Worm (Caenorhabditis elegans): ENCODE results near the gene F58B4.3.

Gene F58B4.3

DNA sequence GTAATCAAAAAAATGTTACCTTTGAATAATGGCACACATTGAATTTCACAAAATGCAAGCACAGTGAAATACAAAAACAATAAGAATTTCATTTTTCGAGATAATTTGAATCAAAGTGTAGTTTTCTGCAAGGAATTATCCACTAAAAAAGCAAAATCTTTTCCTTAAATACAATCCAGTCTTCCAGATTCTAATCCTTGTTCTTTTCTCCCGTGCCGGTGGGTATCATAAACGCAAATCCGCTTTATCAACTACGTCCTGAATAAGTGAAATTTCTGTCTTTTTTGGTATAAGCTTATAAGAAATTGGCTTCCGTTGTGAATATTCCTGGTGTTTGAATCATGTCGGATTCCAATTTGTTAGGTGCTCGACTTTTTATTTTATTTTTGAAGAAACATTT, 41.5 kb upstream of the F58B4.3 start:
- TF ChIP-seq atf-7 (tag; optimal IDR thresholded peaks at IDR 0.05), result peak; percentile 3
- TF ChIP-seq Y53G8AR.9 (GFP tag; conservative IDR thresholded peaks at IDR 0.05), result peak; percentile 20; the same call in 1 of the 2 replicates
- no peak for TF ChIP-seq attf-5 (GFP tag; optimal IDR thresholded peaks at IDR 0.05)

DNA sequence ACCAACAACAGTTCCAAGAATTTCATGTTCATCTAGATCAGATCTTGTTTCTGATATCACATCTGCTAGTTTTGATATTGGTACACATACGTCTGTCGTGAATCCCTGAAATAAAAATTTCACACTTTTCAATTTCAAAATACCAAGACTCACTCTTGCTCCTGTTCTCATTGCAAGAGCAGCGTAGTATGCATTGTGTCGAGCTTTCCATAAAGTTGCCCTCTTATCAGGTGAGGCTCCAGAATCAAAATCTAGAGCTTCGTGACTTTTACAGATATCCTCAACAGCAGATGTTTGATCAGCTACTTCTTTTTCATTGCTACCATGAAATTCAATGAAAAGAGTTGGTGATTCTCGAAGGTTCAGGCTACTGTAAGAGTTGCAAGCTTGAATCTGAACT, 40.6 kb upstream of the F58B4.3 start, which contains the start of gene F32D8.11:
F32D8.11 (minus strand) TSS at position 101 of the 400 bp plus-strand sequence.
- TF ChIP-seq Y56A3A.18 (GFP tag; IDR thresholded peaks at IDR 0.05) (0 out of 2 replicates have a peak, but pooled peaks have one; percentile 6), dpff-1 (tag; optimal IDR thresholded peaks at IDR 0.05) (no peak)

DNA sequence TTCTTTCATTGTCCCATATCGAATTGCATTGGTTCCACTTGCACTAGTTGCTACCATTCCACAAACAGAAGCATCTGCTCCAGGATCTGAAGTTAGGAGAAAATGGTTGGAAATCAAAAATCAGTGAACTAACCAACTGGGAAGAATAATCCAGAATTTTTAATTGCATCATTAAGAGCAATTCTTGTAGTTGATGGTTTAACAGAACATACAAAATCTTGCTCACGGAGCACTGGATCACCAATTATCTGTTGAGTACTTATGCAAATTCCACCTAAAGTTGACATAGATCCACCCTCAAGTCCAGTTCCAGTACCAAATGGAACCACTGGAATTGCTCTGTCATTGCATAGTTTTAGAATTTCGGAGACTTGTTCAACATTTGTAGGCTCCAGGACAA, 39.8 kb upstream of the F58B4.3 start:
- TF ChIP-seq chd-7 (tag; optimal IDR thresholded peaks at IDR 0.05) (no peak), tbx-9 (tag; optimal IDR thresholded peaks at IDR 0.05; ENCODE audit: borderline replicate concordance) (no peak), somi-1 (GFP tag; optimal IDR thresholded peaks at IDR 0.05) (no peak), F57C9.4 (tag; optimal IDR thresholded peaks at IDR 0.05) (peak; percentile 12)

DNA sequence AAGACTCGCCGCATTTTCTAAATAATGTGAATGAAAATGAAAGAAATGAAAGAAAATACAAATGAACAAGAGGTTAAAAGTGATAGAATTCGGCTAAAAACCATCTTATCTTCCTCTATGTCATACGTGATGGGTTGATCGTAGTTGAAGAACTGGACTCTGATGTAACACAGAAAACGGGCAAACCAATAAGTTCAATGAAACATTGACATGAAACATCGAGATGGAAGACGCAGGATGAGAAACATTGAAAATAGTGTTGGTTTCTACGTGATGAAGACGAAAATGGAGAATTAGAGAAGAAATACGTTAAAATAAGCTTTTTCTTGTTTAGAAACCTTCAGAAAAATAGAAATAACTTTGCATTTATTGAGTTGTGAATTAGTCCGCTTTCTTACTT, 38.6 kb upstream of the F58B4.3 start, which contains the start of gene F32D8.12:
F32D8.12 (minus strand) TSS at position 48 of the 400 bp plus-strand sequence.
- TF ChIP-seq die-1 (tag; optimal IDR thresholded peaks at IDR 0.05) (no peak), bed-2 (GFP tag; IDR thresholded peaks at IDR 0.05) (no peak), D2030.7 (GFP tag; IDR thresholded peaks at IDR 0.05) (no peak), ztf-26 (tag; optimal IDR thresholded peaks at IDR 0.05) (peak; percentile 10), snpc-1.1 (tag; optimal IDR thresholded peaks at IDR 0.05; ENCODE audit: insufficient read depth) (no peak), let-607 (tag; optimal IDR thresholded peaks at IDR 0.05) (no peak), hmg-1.2 (GFP tag; IDR thresholded peaks at IDR 0.05) (peak; percentile 96), nhr-80 (tag; optimal IDR thresholded peaks at IDR 0.05) (peak; percentile 22), him-1 (tag; optimal IDR thresholded peaks at IDR 0.05) (no peak), F57C9.4 (tag; optimal IDR thresholded peaks at IDR 0.05) (no peak), B0336.3 (GFP tag; IDR thresholded peaks at IDR 0.05) (0 out of 2 replicates have a peak, but pooled peaks have one; percentile 30), K12H6.12 (tag; optimal IDR thresholded peaks at IDR 0.05) (no peak), lin-35 (GFP tag; optimal IDR thresholded peaks at IDR 0.05) (peak in 1 of 3 experiments; percentile 36), ZK185.1 (tag; optimal IDR thresholded peaks at IDR 0.05; ENCODE audit: poor library complexity, severe bottlenecking) (peak; percentile 9), tbx-9 (tag; optimal IDR thresholded peaks at IDR 0.05; ENCODE audit: borderline replicate concordance) (no peak), lin-40 (tag; optimal IDR thresholded peaks at IDR 0.05) (peak; percentile 10), cebp-1 (GFP tag; IDR thresholded peaks at IDR 0.05) (no peak), cebp-1 (tag; optimal IDR thresholded peaks at IDR 0.05) (peak; percentile 38), C17E4.6 (GFP tag; IDR thresholded peaks at IDR 0.05) (no peak), fkh-3 (tag; optimal IDR thresholded peaks at IDR 0.05) (no peak)

DNA sequence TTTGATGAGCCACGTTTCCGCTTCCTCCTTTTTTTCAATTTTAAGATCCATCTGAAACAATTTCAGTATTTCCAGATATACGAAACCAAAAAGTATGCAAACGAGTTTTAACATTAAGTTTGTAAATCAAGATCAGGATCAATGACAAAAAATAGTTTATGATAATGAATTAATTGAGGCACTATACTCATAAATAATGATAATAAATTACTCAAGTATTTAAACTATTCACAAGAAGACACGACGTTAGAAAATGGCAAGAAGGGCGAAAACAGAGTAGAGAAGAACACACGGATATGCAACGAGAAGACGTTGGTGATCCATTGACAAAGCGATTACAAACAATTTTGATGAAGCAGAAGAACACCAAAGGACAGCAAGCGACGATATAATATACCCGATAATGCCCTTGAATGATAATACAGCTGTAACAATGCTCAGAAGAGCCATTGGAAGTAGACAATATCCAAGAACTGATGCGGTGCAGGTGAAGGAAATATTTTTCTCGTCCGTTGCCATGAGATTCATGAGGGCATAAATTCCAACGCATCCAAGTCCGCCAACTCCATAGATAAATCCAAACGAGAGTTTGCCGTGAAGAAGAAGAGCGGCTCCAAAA, 36.0 kb upstream of the F58B4.3 start, which contains the start of gene F32D8.4:
F32D8.4 (minus strand) TSS at position 51 of the 619 bp plus-strand sequence.
- TF ChIP-seq nfya-2 (GFP tag; IDR thresholded peaks at IDR 0.05), result no peak
- TF ChIP-seq chd-7 (tag; optimal IDR thresholded peaks at IDR 0.05), result no peak

DNA sequence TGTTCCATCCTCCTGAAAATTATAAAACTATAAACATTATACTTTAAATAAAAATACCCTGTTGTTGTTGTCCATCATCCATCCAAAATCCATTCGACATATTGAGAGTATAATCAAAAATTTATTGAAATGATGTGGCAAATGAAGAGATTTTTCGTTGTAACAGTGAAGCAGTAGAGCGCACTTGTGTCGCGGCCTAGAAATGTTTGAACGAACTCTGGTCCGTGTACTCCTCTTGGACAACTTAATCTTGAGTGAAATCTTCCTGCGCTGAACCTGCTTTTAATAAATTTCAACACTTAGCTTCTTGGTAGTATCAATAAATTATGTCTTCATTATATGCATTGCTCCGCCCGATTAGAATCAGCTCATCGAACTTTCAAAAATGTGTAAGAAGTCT, 35.0 kb upstream of the F58B4.3 start, which contains the start of the genes F32D8.14 and F32D8.5:
F32D8.14 (minus strand) TSS at position 188 of the 400 bp plus-strand sequence.
F32D8.5 (plus strand) TSS at position 200 of the 400 bp plus-strand sequence.
- TF ChIP-seq efl-1 (GFP tag; optimal IDR thresholded peaks at IDR 0.05) (peak; percentile 43), attf-3 (GFP tag; conservative IDR thresholded peaks at IDR 0.05) (no peak), nhr-120 (GFP tag; IDR thresholded peaks at IDR 0.05) (no peak), snpc-3.4 (tag; optimal IDR thresholded peaks at IDR 0.05) (peak; percentile 70), lsy-27 (tag; optimal IDR thresholded peaks at IDR 0.05; ENCODE audit: borderline replicate concordance, insufficient read depth) (no peak), ceh-100 (GFP tag; IDR thresholded peaks at IDR 0.05) (no peak), snpc-1.1 (tag; optimal IDR thresholded peaks at IDR 0.05; ENCODE audit: insufficient read depth) (no peak), T26A5.8 (tag; optimal IDR thresholded peaks at IDR 0.05) (no peak), nfya-2 (GFP tag; IDR thresholded peaks at IDR 0.05) (no peak), him-1 (tag; optimal IDR thresholded peaks at IDR 0.05) (no peak), F23B12.7 (tag; optimal IDR thresholded peaks at IDR 0.05; ENCODE audit: insufficient read depth) (no peak), ccch-3 (GFP tag; optimal IDR thresholded peaks at IDR 0.05) (peak; percentile 8), F39B2.1 (GFP tag; IDR thresholded peaks at IDR 0.05) (no peak), K11D2.4 (GFP tag; IDR thresholded peaks at IDR 0.05) (0 out of 2 replicates have a peak, but pooled peaks have one; percentile 45)

Data from whole organism, young adult.